Worm (Caenorhabditis elegans): ENCODE results near the gene mml-1.

- TF ChIP-seq tbx-9 (tag; optimal IDR thresholded peaks at IDR 0.05; ENCODE audit: borderline replicate concordance) (no peak), F23B12.7 (tag; optimal IDR thresholded peaks at IDR 0.05; ENCODE audit: insufficient read depth) (peak; percentile 21), pha-4 (tag; optimal IDR thresholded peaks at IDR 0.05) (no peak), nfyb-1 (GFP tag; IDR thresholded peaks at IDR 0.05) (peak; percentile 29; the same call in 1 of the 2 replicates), lin-54 (GFP tag; optimal IDR thresholded peaks at IDR 0.05) (peak; percentile 11), Y79H2A.3 (GFP tag; conservative IDR thresholded peaks at IDR 0.05) (no peak), madf-10 (tag; optimal IDR thresholded peaks at IDR 0.05) (peak; percentile 69), nfya-1 (tag; optimal IDR thresholded peaks at IDR 0.05; ENCODE audit: borderline replicate concordance, insufficient read depth) (no peak), dpl-1 (GFP tag; optimal IDR thresholded peaks at IDR 0.05) (no peak), ztf-26 (tag; optimal IDR thresholded peaks at IDR 0.05) (peak; percentile 86)
Measured at ce11 chrIII:7376143-7376802, 1.7 kb upstream of the mml-1 start.
